ENCODE assay signal across 5 worm cellular contexts in genomic region chrIII:12411668-12412067, ce11.
TF ChIP-seq lines count a peak whose summit lies in the region.

No protein-coding gene starts in this region.

TF ChIP-seq in whole organism, L3 larva, 47 proteins besides CTCF, POLR2A, EP300 and RAD21:
- TF ChIP-seq ceh-28 (tag; optimal IDR thresholded peaks at IDR 0.05; lab: Kevin White, UChicago): peak; percentile 98
- no peak for TF ChIP-seq ceh-82 (tag; optimal IDR thresholded peaks at IDR 0.05; lab: Kevin White, UChicago)

TF ChIP-seq in whole organism, L4 larva, 104 proteins besides CTCF, POLR2A, EP300 and RAD21:
- no peak for TF ChIP-seq gei-8 (GFP tag; optimal IDR thresholded peaks at IDR 0.05; lab: Kevin White, UChicago)
- peak; percentile 92 for TF ChIP-seq ceh-28 (tag; optimal IDR thresholded peaks at IDR 0.05; lab: Kevin White, UChicago)
- no peak for TF ChIP-seq nhr-6 (tag; optimal IDR thresholded peaks at IDR 0.05; lab: Kevin White, UChicago)
- TF ChIP-seq aha-1 (tag; lab: Kevin White, UChicago): peak; percentile 15

TF ChIP-seq in whole organism, late embryonic, 69 proteins besides CTCF, POLR2A, EP300 and RAD21:
- TF ChIP-seq gmeb-2 (tag; optimal IDR thresholded peaks at IDR 0.05; lab: Kevin White, UChicago) (no peak), fax-1 (tag; optimal IDR thresholded peaks at IDR 0.05; lab: Kevin White, UChicago) (no peak), F13H6.1 (tag; optimal IDR thresholded peaks at IDR 0.05; lab: Kevin White, UChicago) (no peak), ceh-48 (tag; optimal IDR thresholded peaks at IDR 0.05; lab: Kevin White, UChicago) (peak; percentile 14)

TF ChIP-seq in whole organism, midembryonic, 9 proteins besides CTCF, POLR2A, EP300 and RAD21:
- TF ChIP-seq ztf-23 (GFP tag; IDR thresholded peaks at IDR 0.05; lab: Robert Waterston, UW) (no peak), ref-1 (GFP tag; conservative IDR thresholded peaks at IDR 0.05; lab: Robert Waterston, UW) (no peak), ztf-29 (GFP tag; IDR thresholded peaks at IDR 0.05; lab: Robert Waterston, UW) (no peak), tab-1 (GFP tag; IDR thresholded peaks at IDR 0.05; lab: Robert Waterston, UW) (no peak), klf-2 (GFP tag; conservative IDR thresholded peaks at IDR 0.05; lab: Robert Waterston, UW) (no peak), flt-1 (GFP tag; IDR thresholded peaks at IDR 0.05; lab: Robert Waterston, UW) (no peak), T22C8.4 (GFP tag; IDR thresholded peaks at IDR 0.05; lab: Robert Waterston, UW) (peak; percentile 94)

TF ChIP-seq in whole organism, mixed stage, embryonic, 35 proteins besides CTCF, POLR2A, EP300 and RAD21:
- TF ChIP-seq ces-1 (GFP tag; optimal IDR thresholded peaks at IDR 0.05; lab: Kevin White, UChicago) (peak; percentile 48), bed-3 (GFP tag; optimal IDR thresholded peaks at IDR 0.05; lab: Kevin White, UChicago) (no peak)
